Fruit fly (Drosophila melanogaster): ENCODE results near the gene alphaTub67C.

DNA sequence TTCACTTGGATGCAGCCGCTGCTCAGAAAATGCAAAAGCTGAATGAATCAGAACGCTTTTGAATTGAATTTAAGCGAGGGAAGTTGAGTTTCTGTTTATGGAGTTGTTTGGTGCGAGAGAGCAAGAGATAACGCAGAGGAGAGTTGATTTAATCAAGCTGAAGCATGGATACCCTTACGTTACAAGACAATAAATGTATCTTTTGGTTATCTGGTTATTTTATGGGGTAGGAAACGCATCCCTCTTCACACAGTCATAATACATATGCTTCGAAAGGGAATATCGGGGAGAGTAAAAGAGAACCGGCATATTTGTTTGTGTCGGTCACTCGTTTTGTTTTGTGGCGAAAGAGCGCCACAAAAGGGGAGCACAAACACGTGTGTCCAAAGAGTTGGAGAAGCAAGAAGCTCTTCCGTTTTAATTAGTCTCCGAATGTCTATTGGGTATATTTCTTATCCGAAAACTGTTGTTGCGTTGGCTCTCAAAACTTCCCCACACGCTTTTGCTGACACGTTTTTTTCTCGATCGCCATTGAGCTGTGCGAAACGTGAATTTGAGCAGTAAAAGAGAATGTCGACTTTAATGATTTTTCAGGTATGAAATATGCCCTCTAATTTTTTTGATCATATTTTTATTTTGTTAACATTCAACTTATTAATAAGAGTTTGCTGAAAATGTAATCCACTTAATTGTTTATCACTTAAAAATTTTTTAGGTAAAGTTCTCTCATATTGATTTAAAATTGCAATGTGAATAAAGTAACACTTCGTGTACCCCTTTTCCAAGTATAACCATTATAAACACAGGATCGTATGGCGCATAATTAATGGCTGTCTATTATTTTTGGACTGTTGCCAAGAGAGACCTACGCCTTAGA, 15.8 kb downstream of the alphaTub67C start, which contains the start of gene Prps:
- TF ChIP-seq Sin3A (optimal IDR thresholded peaks at IDR 0.05) (no peak), ttk (optimal IDR thresholded peaks at IDR 0.05) (no peak), psq (optimal IDR thresholded peaks at IDR 0.05) (no peak), h (optimal IDR thresholded peaks at IDR 0.05) (no peak), insv (optimal IDR thresholded peaks at IDR 0.05) (no peak), Myc (optimal IDR thresholded peaks at IDR 0.05) (no peak)

All from Kc167 (cell line).